Fruit fly (Drosophila melanogaster): ENCODE results near the gene Ssb-c31a.

Gene Ssb-c31a

dm6 chr2L:8185008-8185407 lies 26.1 kb upstream of the Ssb-c31a start:
- 0 out of 2 replicates have a peak, but pooled peaks have one; percentile 18 for TF ChIP-seq bowl (GFP tag; IDR thresholded peaks at IDR 0.05)
- TF ChIP-seq CG16779 (GFP tag; IDR thresholded peaks at IDR 0.05), result peak; percentile 20; the same call in 1 of the 2 replicates
- peak; percentile 80 for TF ChIP-seq CTCF (GFP tag; optimal IDR thresholded peaks at IDR 0.05)
- TF ChIP-seq Hr39 (optimal IDR thresholded peaks at IDR 0.05), result no peak
- no peak for TF ChIP-seq btn (GFP tag; optimal IDR thresholded peaks at IDR 0.05)

dm6 chr2L:8190681-8191080 lies 20.5 kb upstream of the Ssb-c31a start, which contains the start of gene CG34134:
Gene CG34134, minus strand, starts transcription at chr2L:8190781.
- TF ChIP-seq CG4424 (GFP tag; optimal IDR thresholded peaks at IDR 0.05) (no peak), CG13894 (tag; optimal IDR thresholded peaks at IDR 0.05) (no peak), Six4 (GFP tag; optimal IDR thresholded peaks at IDR 0.05) (no peak), caup (GFP tag; optimal IDR thresholded peaks at IDR 0.05; ENCODE audit: severe bottlenecking) (no peak), CG7963 (GFP tag; IDR thresholded peaks at IDR 0.05; ENCODE audit: partially characterized antibody) (no peak), onecut (GFP tag; IDR thresholded peaks at IDR 0.05) (no peak), rib (GFP tag; IDR thresholded peaks at IDR 0.05) (no peak), CG4328 (GFP tag; optimal IDR thresholded peaks at IDR 0.05) (no peak), CG2712 (tag; optimal IDR thresholded peaks at IDR 0.05) (no peak), ash1 (GFP tag; optimal IDR thresholded peaks at IDR 0.05) (no peak), CG3407 (GFP tag; optimal IDR thresholded peaks at IDR 0.05) (no peak), CG18011 (GFP tag; optimal IDR thresholded peaks at IDR 0.05) (no peak), tgo (GFP tag; IDR thresholded peaks at IDR 0.05) (no peak)

- TF ChIP-seq CG14441 (GFP tag; IDR thresholded peaks at IDR 0.05) (no peak), Lpt (GFP tag; optimal IDR thresholded peaks at IDR 0.05) (no peak), CG4730 (GFP tag; IDR thresholded peaks at IDR 0.05) (no peak), CG6683 (GFP tag; optimal IDR thresholded peaks at IDR 0.05) (no peak), CG7357 (GFP tag; IDR thresholded peaks at IDR 0.05) (no peak), zf30C (GFP tag; optimal IDR thresholded peaks at IDR 0.05) (no peak), ken (GFP tag; IDR thresholded peaks at IDR 0.05) (peak; percentile 31; the same call in 1 of the 3 replicates), CG14860 (GFP tag; IDR thresholded peaks at IDR 0.05; ENCODE audit: partially characterized antibody) (0 out of 3 replicates have a peak, but pooled peaks have one; percentile 35), stc (GFP tag; IDR thresholded peaks at IDR 0.05) (no peak), ase (GFP tag; IDR thresholded peaks at IDR 0.05) (no peak)
Measured at dm6 chr2L:8195722-8196323, 15.3 kb upstream of the Ssb-c31a start.

- TF ChIP-seq CG10267 (tag; optimal IDR thresholded peaks at IDR 0.05) (peak; percentile 48), dmrt99B (tag; optimal IDR thresholded peaks at IDR 0.05) (no peak), CG17829 (tag; optimal IDR thresholded peaks at IDR 0.05) (no peak), insv (GFP tag; optimal IDR thresholded peaks at IDR 0.05) (no peak), dm (GFP tag; optimal IDR thresholded peaks at IDR 0.05) (no peak), chn (GFP tag; optimal IDR thresholded peaks at IDR 0.05) (no peak), Fer3 (tag; optimal IDR thresholded peaks at IDR 0.05) (no peak), bowl (GFP tag; IDR thresholded peaks at IDR 0.05) (no peak), knrl (GFP tag; IDR thresholded peaks at IDR 0.05; ENCODE audit: partially characterized antibody) (0 out of 3 replicates have a peak, but pooled peaks have one; percentile 36), CG8388 (GFP tag; optimal IDR thresholded peaks at IDR 0.05) (no peak), CG17328 (GFP tag; IDR thresholded peaks at IDR 0.05) (peak; percentile 7; the same call in 1 of the 2 replicates), Meics (GFP tag; optimal IDR thresholded peaks at IDR 0.05) (no peak), CG4360 (GFP tag; IDR thresholded peaks at IDR 0.05) (no peak), Sry-δ (GFP tag; optimal IDR thresholded peaks at IDR 0.05) (peak; percentile 4), bbx (GFP tag; IDR thresholded peaks at IDR 0.05; ENCODE audit: partially characterized antibody) (no peak), CG34422 (GFP tag; IDR thresholded peaks at IDR 0.05) (peak; percentile 78; the same call in 1 of the 3 replicates), CG4617 (GFP tag; optimal IDR thresholded peaks at IDR 0.05; ENCODE audit: borderline replicate concordance) (peak; percentile 15), CG9215 (GFP tag; IDR thresholded peaks at IDR 0.05) (peak; percentile 69), gfzf (GFP tag; optimal IDR thresholded peaks at IDR 0.05) (peak; percentile 54)
Measured at dm6 chr2L:8196757-8197530, 14.2 kb upstream of the Ssb-c31a start, which contains the start of the genes CG8475 and CG8460. Gene CG8475, minus strand, starts transcription at chr2L:8196918. Gene CG8460, plus strand, starts transcription at chr2L:8197193.

Measured in whole organism, embryonic.